Worm (Caenorhabditis elegans): ENCODE data around the gene clec-185.

clec-185 gene

DNA sequence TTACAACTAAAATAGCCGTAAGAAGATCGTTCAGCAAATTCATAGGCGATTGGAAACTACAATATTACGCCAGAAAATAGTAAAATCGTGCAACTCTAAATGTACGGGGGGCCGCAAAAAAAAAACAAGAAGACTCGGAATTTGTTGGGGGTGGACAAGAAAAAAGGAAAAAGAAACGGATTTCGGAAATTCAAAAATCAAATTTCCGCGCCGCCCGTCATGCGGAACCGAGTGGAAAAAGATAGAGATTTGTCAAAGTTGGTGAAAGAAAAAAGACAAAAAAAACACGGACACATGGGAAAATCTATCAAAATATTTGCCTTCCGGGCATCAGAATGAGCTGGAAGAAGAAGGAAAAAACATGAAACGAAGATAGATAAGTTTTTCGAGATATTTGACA lies 19.2 kb upstream of the clec-185 start:
- no peak for TF ChIP-seq skn-1 (tag; optimal IDR thresholded peaks at IDR 0.05)
- no peak for TF ChIP-seq Y55F3AM.14 (GFP tag; optimal IDR thresholded peaks at IDR 0.05)
- TF ChIP-seq sma-9 (GFP tag; optimal IDR thresholded peaks at IDR 0.05), result peak; percentile 28
- TF ChIP-seq sma-9 (tag; optimal IDR thresholded peaks at IDR 0.05), result no peak

DNA sequence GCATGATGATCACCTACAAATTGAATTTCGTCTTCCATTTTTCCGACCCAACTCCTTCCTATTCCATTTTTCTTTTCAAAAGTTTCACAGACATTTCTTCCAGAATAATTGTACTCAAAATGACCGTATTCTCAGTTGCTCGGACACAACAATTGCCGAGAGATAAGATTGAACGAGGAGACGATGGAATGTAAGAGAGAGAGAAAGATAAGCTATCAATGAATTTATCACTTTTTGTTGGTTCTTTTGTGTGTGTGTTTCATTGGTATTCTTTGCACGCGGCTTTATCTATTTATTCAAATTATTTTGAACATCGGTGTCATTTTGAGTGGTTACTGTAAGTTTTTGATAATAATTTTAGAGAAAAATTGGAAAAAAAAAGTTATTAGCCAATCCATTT lies 18.0 kb upstream of the clec-185 start, which contains the start of gene ugt-65:
Gene ugt-65, plus strand, starts transcription at position 229 of the 400 bp plus-strand sequence.
- TF ChIP-seq ceh-16 (tag; optimal IDR thresholded peaks at IDR 0.05) (no peak), sma-9 (GFP tag; optimal IDR thresholded peaks at IDR 0.05) (peak; percentile 86), sma-9 (tag; optimal IDR thresholded peaks at IDR 0.05) (no peak), elt-1 (tag; optimal IDR thresholded peaks at IDR 0.05) (no peak), crh-2 (tag; optimal IDR thresholded peaks at IDR 0.05) (peak; percentile 15), mab-5 (tag; optimal IDR thresholded peaks at IDR 0.05) (no peak), fos-1 (tag; optimal IDR thresholded peaks at IDR 0.05) (peak; percentile 71), F13H6.1 (tag; optimal IDR thresholded peaks at IDR 0.05) (peak; percentile 6), nhr-77 (tag; optimal IDR thresholded peaks at IDR 0.05) (no peak)

DNA sequence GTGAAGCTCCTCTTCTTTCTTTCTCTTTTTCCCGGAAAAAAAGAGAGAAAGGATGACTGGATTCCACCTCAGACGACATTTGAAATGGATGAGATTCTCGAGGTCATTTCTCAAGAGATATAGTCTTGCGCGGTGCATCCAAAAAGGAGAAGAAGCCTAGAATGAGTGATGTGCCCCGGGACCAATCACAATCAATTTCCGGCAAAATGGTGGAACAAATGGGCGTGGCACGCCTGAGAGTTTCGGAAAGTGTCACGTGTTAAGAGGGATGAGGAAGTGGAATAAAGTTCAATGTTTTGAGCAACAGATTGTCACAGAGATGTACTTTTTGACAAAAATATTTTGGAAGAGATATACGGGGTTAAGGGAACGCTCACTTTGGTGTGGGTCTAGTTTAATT lies 12.9 kb upstream of the clec-185 start:
- TF ChIP-seq crh-2 (tag; optimal IDR thresholded peaks at IDR 0.05) (no peak), nhr-6 (tag; optimal IDR thresholded peaks at IDR 0.05) (no peak), zag-1 (tag; optimal IDR thresholded peaks at IDR 0.05) (no peak), ceh-16 (tag; optimal IDR thresholded peaks at IDR 0.05) (no peak), aly-2 (tag; optimal IDR thresholded peaks at IDR 0.05) (no peak), nhr-237 (tag; optimal IDR thresholded peaks at IDR 0.05) (no peak), nhr-25 (tag; optimal IDR thresholded peaks at IDR 0.05) (no peak), ZK546.5 (tag; optimal IDR thresholded peaks at IDR 0.05) (no peak), nhr-11 (tag; optimal IDR thresholded peaks at IDR 0.05) (no peak), fos-1 (tag; optimal IDR thresholded peaks at IDR 0.05) (no peak), dmd-4 (tag; optimal IDR thresholded peaks at IDR 0.05) (no peak), sem-4 (tag; optimal IDR thresholded peaks at IDR 0.05) (no peak), mdl-1 (tag; optimal IDR thresholded peaks at IDR 0.05) (peak in 1 of 2 experiments; percentile 59), ztf-11 (tag; optimal IDR thresholded peaks at IDR 0.05) (no peak), elt-3 (tag; optimal IDR thresholded peaks at IDR 0.05) (no peak), unc-62 (GFP tag; optimal IDR thresholded peaks at IDR 0.05) (peak; percentile 44), blmp-1 (tag; optimal IDR thresholded peaks at IDR 0.05; ENCODE audit: insufficient read depth) (no peak), lsy-2 (tag; optimal IDR thresholded peaks at IDR 0.05) (peak in 1 of 2 experiments; percentile 5), nhr-10 (tag; optimal IDR thresholded peaks at IDR 0.05) (no peak), C34F6.9 (tag; optimal IDR thresholded peaks at IDR 0.05) (peak; percentile 9), mab-5 (tag; optimal IDR thresholded peaks at IDR 0.05) (peak; percentile 26), unc-55 (GFP tag; optimal IDR thresholded peaks at IDR 0.05) (no peak), lin-39 (tag; optimal IDR thresholded peaks at IDR 0.05) (no peak), sma-3 (GFP tag; optimal IDR thresholded peaks at IDR 0.05) (no peak)

DNA sequence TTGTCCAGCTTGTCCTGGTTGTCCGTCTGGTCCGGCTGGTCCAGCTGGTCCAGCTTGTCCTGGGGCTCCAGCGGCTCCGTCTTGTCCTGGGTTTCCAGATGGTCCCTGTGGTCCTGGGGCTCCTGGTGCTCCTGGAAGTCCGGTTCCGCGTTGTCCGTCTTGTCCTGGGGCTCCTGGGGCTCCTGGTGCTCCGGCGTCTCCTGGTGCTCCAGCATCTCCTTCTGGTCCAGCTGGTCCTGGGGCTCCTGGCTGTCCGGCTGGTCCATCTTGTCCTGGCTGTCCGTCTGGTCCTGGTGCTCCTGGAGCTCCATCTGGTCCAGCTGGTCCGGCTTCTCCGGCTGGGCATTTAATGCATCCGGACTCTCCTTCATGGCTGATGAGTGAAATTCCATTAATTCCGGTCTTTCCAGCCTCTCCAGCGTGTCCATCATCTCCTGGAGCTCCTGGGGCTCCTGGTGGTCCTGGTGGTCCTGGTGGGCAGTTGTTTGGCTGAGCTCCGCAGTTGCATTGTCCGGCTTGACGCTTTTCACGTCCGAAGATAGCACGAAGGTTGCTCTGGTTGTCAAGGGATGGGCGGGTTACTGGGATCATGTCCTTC lies 10.7 kb upstream of the clec-185 start:
- no peak for TF ChIP-seq ztf-4 (tag; optimal IDR thresholded peaks at IDR 0.05)
- no peak for TF ChIP-seq sma-3 (GFP tag; optimal IDR thresholded peaks at IDR 0.05)
- TF ChIP-seq ama-1 (optimal IDR thresholded peaks at IDR 0.05), result no peak
- TF ChIP-seq fos-1 (tag; optimal IDR thresholded peaks at IDR 0.05), result no peak
- TF ChIP-seq lin-11 (tag; optimal IDR thresholded peaks at IDR 0.05), result no peak
- TF ChIP-seq ztf-1 (GFP tag; conservative IDR thresholded peaks at IDR 0.05), result no peak
- TF ChIP-seq dmd-4 (tag; optimal IDR thresholded peaks at IDR 0.05), result no peak
- TF ChIP-seq elt-3 (tag; optimal IDR thresholded peaks at IDR 0.05), result no peak
- no peak for TF ChIP-seq nhr-21 (tag; optimal IDR thresholded peaks at IDR 0.05)
- no peak for TF ChIP-seq nhr-129 (tag; optimal IDR thresholded peaks at IDR 0.05)
- TF ChIP-seq aly-2 (tag; optimal IDR thresholded peaks at IDR 0.05), result no peak
- no peak for TF ChIP-seq unc-62 (GFP tag; optimal IDR thresholded peaks at IDR 0.05)
- no peak for TF ChIP-seq nhr-23 (tag; optimal IDR thresholded peaks at IDR 0.05)
- TF ChIP-seq peb-1 (tag; optimal IDR thresholded peaks at IDR 0.05), result no peak
- no peak for TF ChIP-seq lsy-2 (tag; optimal IDR thresholded peaks at IDR 0.05)
- no peak for TF ChIP-seq nhr-77 (tag; optimal IDR thresholded peaks at IDR 0.05)
- no peak for TF ChIP-seq sem-4 (tag; optimal IDR thresholded peaks at IDR 0.05)
- no peak for TF ChIP-seq lin-13 (GFP tag; optimal IDR thresholded peaks at IDR 0.05)
